ENCODE assay signal across 5 fruit fly cellular contexts in the genomic region with DNA sequence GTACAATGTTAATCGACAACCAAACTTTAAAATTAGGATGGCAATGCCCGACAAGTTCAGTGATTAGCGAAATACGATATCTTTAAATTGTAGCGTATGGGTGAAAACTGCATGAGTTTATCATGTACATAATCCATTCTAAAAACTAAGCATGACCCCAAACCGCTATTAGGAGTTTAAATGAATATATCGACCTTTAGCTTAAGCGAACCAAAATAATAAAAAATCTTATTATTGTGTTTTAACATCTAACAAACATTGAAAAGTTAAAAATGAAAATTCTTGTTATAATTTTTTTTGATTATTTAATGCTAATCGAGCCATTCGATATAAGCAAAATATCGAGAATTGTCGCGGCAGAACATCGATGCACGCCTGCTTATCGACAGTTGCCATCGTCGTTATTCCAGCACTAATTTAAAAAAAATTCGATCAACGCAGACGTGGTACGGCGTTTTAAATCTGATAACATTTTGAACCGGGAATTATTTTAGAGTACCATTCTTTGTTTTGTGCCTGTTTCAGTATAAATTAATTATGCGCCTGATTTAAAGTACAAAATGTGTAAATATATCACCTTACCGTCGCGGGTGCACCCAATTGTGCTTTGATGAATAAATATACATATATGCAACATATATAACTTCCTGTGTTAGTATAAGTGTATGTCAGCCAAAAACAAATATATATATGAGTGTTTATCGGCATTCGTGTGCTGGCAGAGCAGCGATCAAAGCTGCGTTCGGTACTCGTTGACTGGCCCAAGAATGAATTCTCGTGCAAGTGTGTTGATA.
TF ChIP-seq lines count a peak whose summit lies in the region.

A gene (plus strand): TSS at position 378 of the 794 bp plus-strand sequence.

- peak; percentile 75 for TF ChIP-seq CTCF in whole organism, embryonic (GFP tag; optimal IDR thresholded peaks at IDR 0.05; lab: Kevin White, UChicago)

TF ChIP-seq in whole organism, adult, 20 proteins besides CTCF, POLR2A, EP300 and RAD21 (continues in another document):
- TF ChIP-seq CG7101 (tag; optimal IDR thresholded peaks at IDR 0.05; lab: Kevin White, UChicago) (no peak), bab1 (GFP tag; optimal IDR thresholded peaks at IDR 0.05; lab: Kevin White, UChicago) (no peak), CG7045 (GFP tag; optimal IDR thresholded peaks at IDR 0.05; lab: Kevin White, UChicago) (no peak), Mnt (GFP tag; optimal IDR thresholded peaks at IDR 0.05; lab: Kevin White, UChicago) (peak; percentile 55), Crg-1 (GFP tag; optimal IDR thresholded peaks at IDR 0.05; lab: Kevin White, UChicago) (no peak), CG11617 (GFP tag; optimal IDR thresholded peaks at IDR 0.05; lab: Kevin White, UChicago) (peak; percentile 11), cnc (optimal IDR thresholded peaks at IDR 0.05; lab: Kevin White, UChicago) (no peak), kay (GFP tag; lab: Kevin White, UChicago; ENCODE audit: borderline replicate concordance) (peak; percentile 89), cic (GFP tag; optimal IDR thresholded peaks at IDR 0.05; lab: Kevin White, UChicago) (peak; percentile 67), tj (GFP tag; optimal IDR thresholded peaks at IDR 0.05; lab: Kevin White, UChicago) (peak; percentile 8), Hr96 (GFP tag; optimal IDR thresholded peaks at IDR 0.05; lab: Kevin White, UChicago) (no peak), ovo (GFP tag; optimal IDR thresholded peaks at IDR 0.05; lab: Kevin White, UChicago) (no peak), toe (GFP tag; optimal IDR thresholded peaks at IDR 0.05; lab: Kevin White, UChicago) (no peak), pad (GFP tag; optimal IDR thresholded peaks at IDR 0.05; lab: Kevin White, UChicago) (no peak), CG33017 (tag; optimal IDR thresholded peaks at IDR 0.05; lab: Kevin White, UChicago) (no peak), Clk (GFP tag; optimal IDR thresholded peaks at IDR 0.05; lab: Kevin White, UChicago) (no peak), CG1620 (GFP tag; optimal IDR thresholded peaks at IDR 0.05; lab: Kevin White, UChicago) (no peak)

TF ChIP-seq in whole organism, embryonic, 481 proteins besides CTCF, POLR2A, EP300 and RAD21 (continues in another document):
- TF ChIP-seq run (tag; optimal IDR thresholded peaks at IDR 0.05; lab: Kevin White, UChicago) (no peak), MESR4 (GFP tag; optimal IDR thresholded peaks at IDR 0.05; lab: Kevin White, UChicago) (peak; percentile 90), cato (GFP tag; optimal IDR thresholded peaks at IDR 0.05; lab: Kevin White, UChicago; ENCODE audit: borderline replicate concordance) (no peak), fru (optimal IDR thresholded peaks at IDR 0.05; lab: Kevin White, UChicago) (no peak), cg (GFP tag; optimal IDR thresholded peaks at IDR 0.05; lab: Kevin White, UChicago) (peak; percentile 89), CG31441 (GFP tag; IDR thresholded peaks at IDR 0.05; lab: Robert Waterston, UW) (no peak), CG16863 (GFP tag; optimal IDR thresholded peaks at IDR 0.05; lab: Kevin White, UChicago) (no peak), CG17912 (GFP tag; optimal IDR thresholded peaks at IDR 0.05; lab: Kevin White, UChicago) (no peak), Adf1 (GFP tag; IDR thresholded peaks at IDR 0.05; lab: Robert Waterston, UW) (peak; percentile 27; the same call in 1 of the 2 replicates), D (optimal IDR thresholded peaks at IDR 0.05; lab: Kevin White, UChicago) (no peak), D (GFP tag; optimal IDR thresholded peaks at IDR 0.05; lab: Kevin White, UChicago) (no peak), CG3847 (GFP tag; IDR thresholded peaks at IDR 0.05; lab: Robert Waterston, UW) (no peak), Scr (GFP tag; IDR thresholded peaks at IDR 0.05; lab: Robert Waterston, UW; ENCODE audit: partially characterized antibody) (peak; percentile 89), CG4404 (GFP tag; IDR thresholded peaks at IDR 0.05; lab: Robert Waterston, UW) (no peak), Hr78 (GFP tag; optimal IDR thresholded peaks at IDR 0.05; lab: Kevin White, UChicago) (no peak), Bgb (GFP tag; IDR thresholded peaks at IDR 0.05; lab: Robert Waterston, UW; ENCODE audit: partially characterized antibody) (peak; percentile 91), Med (GFP tag; lab: Kevin White, UChicago) (peak; percentile 17)

TF ChIP-seq in whole organism, prepupa, 60 proteins besides CTCF, POLR2A, EP300 and RAD21 (continues in another document):
- TF ChIP-seq CG3919 (GFP tag; optimal IDR thresholded peaks at IDR 0.05; lab: Kevin White, UChicago): no peak
- TF ChIP-seq cyc (GFP tag; optimal IDR thresholded peaks at IDR 0.05; lab: Kevin White, UChicago): no peak
- peak; percentile 36 for TF ChIP-seq CG9139 (GFP tag; optimal IDR thresholded peaks at IDR 0.05; lab: Kevin White, UChicago)
- no peak for TF ChIP-seq topi (GFP tag; optimal IDR thresholded peaks at IDR 0.05; lab: Kevin White, UChicago)
- TF ChIP-seq CG8632 (GFP tag; optimal IDR thresholded peaks at IDR 0.05; lab: Kevin White, UChicago): no peak
- peak; percentile 66 for TF ChIP-seq fkh (GFP tag; optimal IDR thresholded peaks at IDR 0.05; lab: Kevin White, UChicago)
- peak; percentile 35 for TF ChIP-seq Eip93F (GFP tag; optimal IDR thresholded peaks at IDR 0.05; lab: Kevin White, UChicago)
- no peak for TF ChIP-seq net (GFP tag; optimal IDR thresholded peaks at IDR 0.05; lab: Kevin White, UChicago)
- TF ChIP-seq Blimp-1 (GFP tag; optimal IDR thresholded peaks at IDR 0.05; lab: Kevin White, UChicago): no peak
- peak; percentile 1 for TF ChIP-seq Sox14 (GFP tag; optimal IDR thresholded peaks at IDR 0.05; lab: Kevin White, UChicago)
- TF ChIP-seq CG6854 (GFP tag; optimal IDR thresholded peaks at IDR 0.05; lab: Kevin White, UChicago): peak; percentile 66
- TF ChIP-seq CG11902 (GFP tag; optimal IDR thresholded peaks at IDR 0.05; lab: Kevin White, UChicago): no peak
- TF ChIP-seq Met (GFP tag; optimal IDR thresholded peaks at IDR 0.05; lab: Kevin White, UChicago): peak; percentile 15
- TF ChIP-seq vri (GFP tag; optimal IDR thresholded peaks at IDR 0.05; lab: Kevin White, UChicago): peak; percentile 9
- peak; percentile 50 to 54 for TF ChIP-seq ss (GFP tag; optimal IDR thresholded peaks at IDR 0.05; lab: Kevin White, UChicago)
- peak; percentile 6; the same call in 1 of the 2 replicates for TF ChIP-seq CG15336 (GFP tag; IDR thresholded peaks at IDR 0.05; lab: Robert Waterston, UW)
- peak; percentile 84 for TF ChIP-seq svp (GFP tag; lab: Kevin White, UChicago)
- peak; percentile 74 for TF ChIP-seq Eip78C (GFP tag; lab: Kevin White, UChicago)

TF ChIP-seq in whole organism, pupa, 21 proteins besides CTCF, POLR2A, EP300 and RAD21:
- TF ChIP-seq CG8301 (tag; optimal IDR thresholded peaks at IDR 0.05; lab: Kevin White, UChicago) (no peak), Pif1B (GFP tag; optimal IDR thresholded peaks at IDR 0.05; lab: Kevin White, UChicago) (peak; percentile 31), Pif1A (GFP tag; optimal IDR thresholded peaks at IDR 0.05; lab: Kevin White, UChicago) (peak; percentile 28), EcR (GFP tag; optimal IDR thresholded peaks at IDR 0.05; lab: Kevin White, UChicago) (peak; percentile 15)

TF ChIP-seq in whole organism, wandering third instar larva, 38 proteins besides CTCF, POLR2A, EP300 and RAD21:
- peak; percentile 34 for TF ChIP-seq sv (GFP tag; optimal IDR thresholded peaks at IDR 0.05; lab: Kevin White, UChicago)
- no peak for TF ChIP-seq Dfd (GFP tag; optimal IDR thresholded peaks at IDR 0.05; lab: Kevin White, UChicago)
- no peak for TF ChIP-seq psq (GFP tag; optimal IDR thresholded peaks at IDR 0.05; lab: Kevin White, UChicago)
- TF ChIP-seq Hr83 (GFP tag; optimal IDR thresholded peaks at IDR 0.05; lab: Kevin White, UChicago; ENCODE audit: poor library complexity, severe bottlenecking): peak; percentile 7
- no peak for TF ChIP-seq usp (GFP tag; optimal IDR thresholded peaks at IDR 0.05; lab: Kevin White, UChicago)
- no peak for TF ChIP-seq CG9705 (GFP tag; optimal IDR thresholded peaks at IDR 0.05; lab: Kevin White, UChicago)
- peak; percentile 60 for TF ChIP-seq brk (GFP tag; optimal IDR thresholded peaks at IDR 0.05; lab: Kevin White, UChicago)
- TF ChIP-seq br (GFP tag; optimal IDR thresholded peaks at IDR 0.05; lab: Kevin White, UChicago): no peak
- TF ChIP-seq Hr78 (GFP tag; optimal IDR thresholded peaks at IDR 0.05; lab: Kevin White, UChicago): no peak
- TF ChIP-seq h (GFP tag; optimal IDR thresholded peaks at IDR 0.05; lab: Kevin White, UChicago): peak; percentile 24
- peak; percentile 22 for TF ChIP-seq Hnf4 (GFP tag; optimal IDR thresholded peaks at IDR 0.05; lab: Kevin White, UChicago)
- no peak for TF ChIP-seq jim (GFP tag; optimal IDR thresholded peaks at IDR 0.05; lab: Kevin White, UChicago)
- TF ChIP-seq Rel (GFP tag; optimal IDR thresholded peaks at IDR 0.05; lab: Kevin White, UChicago): peak; percentile 69
- no peak for TF ChIP-seq Rel (tag; optimal IDR thresholded peaks at IDR 0.05; lab: Kevin White, UChicago)
- TF ChIP-seq tai (GFP tag; optimal IDR thresholded peaks at IDR 0.05; lab: Kevin White, UChicago): peak; percentile 30
- TF ChIP-seq CG32264 (GFP tag; optimal IDR thresholded peaks at IDR 0.05; lab: Kevin White, UChicago): peak; percentile 4
- peak; percentile 65 for TF ChIP-seq sage (GFP tag; optimal IDR thresholded peaks at IDR 0.05; lab: Kevin White, UChicago)
- no peak for TF ChIP-seq Mio (GFP tag; optimal IDR thresholded peaks at IDR 0.05; lab: Kevin White, UChicago)
- TF ChIP-seq ey (GFP tag; optimal IDR thresholded peaks at IDR 0.05; lab: Kevin White, UChicago): no peak
- TF ChIP-seq foxo (GFP tag; optimal IDR thresholded peaks at IDR 0.05; lab: Kevin White, UChicago): no peak
- no peak for TF ChIP-seq GATAd (GFP tag; optimal IDR thresholded peaks at IDR 0.05; lab: Kevin White, UChicago)
- TF ChIP-seq OdsH (GFP tag; optimal IDR thresholded peaks at IDR 0.05; lab: Kevin White, UChicago): no peak
- TF ChIP-seq dmrt93B (GFP tag; optimal IDR thresholded peaks at IDR 0.05; lab: Kevin White, UChicago): no peak
- TF ChIP-seq lola (GFP tag; optimal IDR thresholded peaks at IDR 0.05; lab: Kevin White, UChicago): no peak
- peak; percentile 55 for TF ChIP-seq Sp1 (GFP tag; optimal IDR thresholded peaks at IDR 0.05; lab: Kevin White, UChicago)
- TF ChIP-seq CrebA (GFP tag; optimal IDR thresholded peaks at IDR 0.05; lab: Kevin White, UChicago; ENCODE audit: borderline replicate concordance): peak; percentile 87
- no peak for TF ChIP-seq fru (GFP tag; optimal IDR thresholded peaks at IDR 0.05; lab: Kevin White, UChicago)
- TF ChIP-seq Abd-B (GFP tag; optimal IDR thresholded peaks at IDR 0.05; lab: Kevin White, UChicago): no peak
- no peak for TF ChIP-seq pan (optimal IDR thresholded peaks at IDR 0.05; lab: Kevin White, UChicago)
- no peak for TF ChIP-seq woc (GFP tag; optimal IDR thresholded peaks at IDR 0.05; lab: Kevin White, UChicago)
